Fruit fly (Drosophila melanogaster) whole organism, pupa: ENCODE results near the gene CNMa.

Source experiments
- CG14655 ChIP-seq: fragments of 200-800 bp; sonication (Bioruptor generic); optimal IDR thresholded peaks from 3 replicates; lab custom pipeline; 2017; ENCODE audit warnings: mild to moderate bottlenecking, missing biosample characterization, missing genetic modification reagents, missing genetic modification characterization
- CG17806 ChIP-seq: fragments of 200-800 bp; sonication (Bioruptor generic); optimal IDR thresholded peaks from 2 replicates; lab custom pipeline; 2018; ENCODE audit warnings: missing biosample characterization, mild to moderate bottlenecking, missing genetic modification characterization, moderate library complexity
- CG32121 ChIP-seq: fragments of 200-800 bp; sonication (Bioruptor generic); IDR thresholded peaks from 2 replicates; pipeline ENCODE4 v1.3.6; 2022; ENCODE audit warnings: missing biosample characterization, missing genetic modification characterization
- CG34367 ChIP-seq: fragments of 200-800 bp; sonication (Bioruptor generic); optimal IDR thresholded peaks from 2 replicates; lab custom pipeline; 2018; ENCODE audit warnings: missing biosample characterization, mild to moderate bottlenecking, missing genetic modification characterization
- CG4496 ChIP-seq: fragments of 200-800 bp; sonication (Bioruptor generic); IDR thresholded peaks from 3 replicates; pipeline ENCODE4 v1.3.6; 2022; ENCODE audit warnings: missing biosample characterization, missing genetic modification characterization
- D1 ChIP-seq: fragments of 200-800 bp; sonication (Bioruptor generic); optimal IDR thresholded peaks from 2 replicates; lab custom pipeline; 2018; ENCODE audit warnings: missing biosample characterization, mild to moderate bottlenecking, missing genetic modification characterization, moderate library complexity
- EcR ChIP-seq: fragments of 200-800 bp; sonication (Bioruptor generic); optimal IDR thresholded peaks from 3 replicates; lab custom pipeline; 2019; ENCODE audit warnings: missing biosample characterization, missing genetic modification characterization, mild to moderate bottlenecking, moderate library complexity, missing genetic modification reagents
- Ets98B ChIP-seq: fragments of 200-800 bp; sonication (Bioruptor generic); IDR thresholded peaks from 2 replicates; pipeline ENCODE4 v1.3.6; 2022; ENCODE audit warnings: missing biosample characterization, missing genetic modification characterization
- Pif1A ChIP-seq: fragments of 200-800 bp; sonication (Bioruptor generic); optimal IDR thresholded peaks from 3 replicates; lab custom pipeline; 2016; ENCODE audit warnings: missing biosample characterization, missing genetic modification characterization
- Pif1B ChIP-seq: fragments of 200-800 bp; sonication (Bioruptor generic); optimal IDR thresholded peaks from 3 replicates; lab custom pipeline; 2016; ENCODE audit warnings: missing biosample characterization, missing genetic modification characterization
- Snoo ChIP-seq: fragments of 200-800 bp; sonication (Bioruptor generic); optimal IDR thresholded peaks from 3 replicates; lab custom pipeline; 2017; ENCODE audit warnings: missing biosample characterization, mild to moderate bottlenecking, missing genetic modification characterization, inconsistent platforms
- gl ChIP-seq: fragments of 200-800 bp; sonication (Bioruptor generic); optimal IDR thresholded peaks from 2 replicates; lab custom pipeline; 2018; ENCODE audit warnings: missing biosample characterization, mild to moderate bottlenecking, missing genetic modification characterization
- rn ChIP-seq: fragments of 200-800 bp; sonication (Bioruptor generic); IDR thresholded peaks from 2 replicates; pipeline ENCODE4 v1.3.6; 2022; ENCODE audit warnings: missing biosample characterization, missing genetic modification characterization

DNA sequence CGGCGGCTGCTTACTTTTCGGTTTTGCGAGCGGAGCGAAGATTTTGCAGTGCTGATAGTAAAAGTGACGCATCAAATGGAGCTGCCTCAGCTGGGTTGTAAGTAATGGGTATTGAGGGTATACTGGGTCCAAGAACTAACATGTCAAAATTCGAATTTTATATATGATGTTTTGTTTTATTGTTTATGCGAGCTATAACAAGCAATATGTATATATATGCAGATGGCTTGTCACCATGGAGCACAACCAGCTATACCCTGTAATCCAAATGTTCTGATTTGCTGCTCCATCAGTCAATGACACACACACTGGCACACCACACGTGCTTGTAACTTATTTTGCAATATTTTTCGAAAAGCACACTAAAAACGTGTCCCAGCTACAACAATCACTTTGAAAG is 25.9 kb downstream of the CNMa start:
- TF ChIP-seq rn (GFP tag; lab: Robert Waterston, UW) (no peak), CG17806 (tag; lab: Kevin White, UChicago) (peak; percentile 48), CG14655 (GFP tag; lab: Kevin White, UChicago) (peak; percentile 77), CG4496 (GFP tag; lab: Robert Waterston, UW) (peak; percentile 89), Pif1B (GFP tag; lab: Kevin White, UChicago) (peak; percentile 66), gl (tag; lab: Kevin White, UChicago) (no peak), D1 (tag; lab: Kevin White, UChicago) (no peak), Pif1A (GFP tag; lab: Kevin White, UChicago) (peak; percentile 75), CG32121 (GFP tag; lab: Robert Waterston, UW) (peak; percentile 81), EcR (GFP tag; lab: Kevin White, UChicago) (no peak), Ets98B (GFP tag; lab: Robert Waterston, UW) (peak; percentile 78), CG34367 (tag; lab: Kevin White, UChicago) (peak; percentile 60), Snoo (tag; lab: Kevin White, UChicago) (peak; percentile 56)
